Worm (Caenorhabditis elegans): Measurements from ENCODE around the gene C29F9.12.

ce11 chrIII:89155-89554, 32.7 kb downstream of the C29F9.12 start:
- no peak for TF ChIP-seq med-1 (GFP tag; optimal IDR thresholded peaks at IDR 0.05; ENCODE audit: insufficient read depth)
- TF ChIP-seq flt-1 (GFP tag; IDR thresholded peaks at IDR 0.05) = peak; percentile 81
- no peak for TF ChIP-seq klf-2 (GFP tag; conservative IDR thresholded peaks at IDR 0.05)
- TF ChIP-seq ztf-23 (GFP tag; IDR thresholded peaks at IDR 0.05) = 0 out of 2 replicates have a peak, but pooled peaks have one; percentile 35
- TF ChIP-seq cog-1 (tag; optimal IDR thresholded peaks at IDR 0.05) = no peak
- TF ChIP-seq tab-1 (GFP tag; IDR thresholded peaks at IDR 0.05) = peak; percentile 69; the same call in 1 of the 2 replicates
- TF ChIP-seq ztf-29 (GFP tag; IDR thresholded peaks at IDR 0.05) = 0 out of 2 replicates have a peak, but pooled peaks have one; percentile 26
- TF ChIP-seq T22C8.4 (GFP tag; IDR thresholded peaks at IDR 0.05) = 0 out of 2 replicates have a peak, but pooled peaks have one; percentile 28
- TF ChIP-seq ref-1 (GFP tag; conservative IDR thresholded peaks at IDR 0.05) = peak; percentile 44; the same call in 1 of the 2 replicates

All from whole organism, midembryonic.